Worm (Caenorhabditis elegans) whole organism, L1 larva: ENCODE results near the gene grld-1.

Experiments used
- Y116A8C.19 ChIP-seq: sonication (generic microtip); optimal IDR thresholded peaks from 2 replicates; lab custom pipeline; 2016; ENCODE audit warnings: missing compliant biosample characterization, missing genetic modification characterization, borderline replicate concordance
- ama-1 ChIP-seq: fragments of 150-350 bp; optimal IDR thresholded peaks from 2 replicates; lab custom pipeline; 2014
- egl-27 ChIP-seq, 2 experiments: fragments of 150-350 bp in 1 of 2; sonication (generic microtip); optimal IDR thresholded peaks; 3 replicates each; lab custom pipeline; 2017 to 2018; ENCODE audit warnings: missing biosample characterization in 2 of 2, missing genetic modification characterization in 2 of 2, missing genetic modification reagents in 2 of 2
- fos-1 ChIP-seq: fragments of 150-350 bp; optimal IDR thresholded peaks from 2 replicates; lab custom pipeline; 2014; ENCODE audit warnings: missing biosample characterization, missing genetic modification characterization
- lsy-2 ChIP-seq, 2 experiments: fragments of 150-350 bp; optimal IDR thresholded peaks; 2 replicates each; lab custom pipeline; 2014; ENCODE audit warnings: missing biosample characterization in 2 of 2, missing genetic modification characterization in 2 of 2
- nhr-12 ChIP-seq: sonication (generic microtip); optimal IDR thresholded peaks from 2 replicates; lab custom pipeline; 2017; ENCODE audit warnings: missing biosample characterization, missing genetic modification characterization
- nhr-76 ChIP-seq: sonication (generic microtip); optimal IDR thresholded peaks from 2 replicates; lab custom pipeline; 2017; ENCODE audit warnings: missing biosample characterization, missing genetic modification characterization
- nhr-77 ChIP-seq: fragments of 150-350 bp; optimal IDR thresholded peaks from 2 replicates; lab custom pipeline; 2014; ENCODE audit warnings: missing biosample characterization, missing genetic modification characterization
- nhr-85 ChIP-seq: sonication (generic microtip); peaks from one replicate; lab custom pipeline; 2016; ENCODE audit warnings: missing genetic modification characterization, inconsistent platforms, missing compliant biosample characterization
- skn-1 ChIP-seq: fragments of 150-350 bp; optimal IDR thresholded peaks from 2 replicates; lab custom pipeline; 2014; ENCODE audit warnings: missing biosample characterization, missing genetic modification characterization
- sox-4 ChIP-seq: sonication (generic microtip); optimal IDR thresholded peaks from 2 replicates; lab custom pipeline; 2016; ENCODE audit warnings: missing genetic modification characterization, missing compliant biosample characterization
- tbx-2 ChIP-seq: sonication (generic microtip); optimal IDR thresholded peaks from 2 replicates; lab custom pipeline; 2016; ENCODE audit warnings: missing genetic modification characterization, missing compliant biosample characterization
- unc-62 ChIP-seq: fragments of 150-350 bp; optimal IDR thresholded peaks from 2 replicates; lab custom pipeline; 2014; ENCODE audit warnings: missing biosample characterization, missing genetic modification reagents, missing genetic modification characterization
- zag-1 ChIP-seq: fragments of 150-350 bp; optimal IDR thresholded peaks from 2 replicates; lab custom pipeline; 2014; ENCODE audit warnings: missing biosample characterization, missing genetic modification characterization

DNA sequence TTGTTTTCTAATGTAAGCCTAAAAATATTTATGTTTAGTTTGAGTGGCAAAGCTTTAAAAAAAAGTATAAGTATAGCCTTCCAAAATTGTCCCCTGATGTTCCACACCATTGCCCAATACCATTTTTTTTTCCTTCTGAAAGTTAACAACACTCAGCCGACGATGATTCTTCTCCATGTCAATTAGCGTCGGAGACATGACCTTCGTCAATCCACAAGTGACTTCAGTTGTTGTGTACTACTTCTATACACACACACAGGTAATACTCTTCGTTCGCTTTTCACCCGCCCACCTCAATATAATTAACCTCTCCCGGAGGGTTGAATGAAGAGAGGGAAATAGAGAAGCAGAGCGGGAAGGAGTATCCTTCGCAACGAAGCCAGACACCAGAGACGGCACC lies 39.0 kb upstream of the grld-1 start, which contains the start of gene cutl-24:
- peak; percentile 61 for TF ChIP-seq nhr-85 (tag; lab: Kevin White, UChicago)
- no peak for TF ChIP-seq zag-1
- no peak for TF ChIP-seq skn-1 (tag; lab: Kevin White, UChicago)
- no peak for TF ChIP-seq egl-27 (tag; optimal IDR thresholded peaks at IDR 0.05; lab: Kevin White, UChicago)
- TF ChIP-seq fos-1 (tag; lab: Kevin White, UChicago), result no peak
- no peak for TF ChIP-seq nhr-12 (tag; lab: Kevin White, UChicago)
- TF ChIP-seq Y116A8C.19 (tag; lab: Kevin White, UChicago), result no peak
- no peak for TF ChIP-seq lsy-2 (tag; optimal IDR thresholded peaks at IDR 0.05; lab: Kevin White, UChicago)
- TF ChIP-seq nhr-77, result no peak
- no peak for TF ChIP-seq nhr-76 (tag; lab: Kevin White, UChicago)
- no peak for TF ChIP-seq unc-62
- no peak for TF ChIP-seq ama-1 (lab: Kevin White, UChicago)
- TF ChIP-seq sox-4 (tag; lab: Kevin White, UChicago), result no peak
- no peak for TF ChIP-seq tbx-2 (tag; lab: Kevin White, UChicago)
